Worm (Caenorhabditis elegans) whole organism, mixed stage, embryonic: ENCODE results near the gene pfn-2.
A peak's percentile ranks its signal among the peaks of the same experiment; 100 is the strongest.

Experiments used
- M03D4.4 ChIP-seq: sonication (generic microtip); optimal IDR thresholded peaks from 2 replicates; lab custom pipeline; 2017; ENCODE audit warnings: mild to moderate bottlenecking, missing genetic modification characterization, missing compliant biosample characterization
- bed-3 ChIP-seq: fragments of 200-800 bp; sonication (Bioruptor generic); optimal IDR thresholded peaks from 3 replicates; lab custom pipeline; 2018; ENCODE audit warnings: mild to moderate bottlenecking, missing genetic modification characterization, moderate library complexity, missing compliant biosample characterization
- blmp-1 ChIP-seq: fragments of 150-350 bp; optimal IDR thresholded peaks from 2 replicates; lab custom pipeline; 2014; ENCODE audit warnings: missing biosample characterization, missing genetic modification characterization
- ceh-39 ChIP-seq: fragments of 150-350 bp; optimal IDR thresholded peaks from 2 replicates; lab custom pipeline; 2014; ENCODE audit warnings: missing biosample characterization, missing genetic modification characterization
- ceh-43 ChIP-seq: fragments of 200-800 bp; sonication (Bioruptor generic); optimal IDR thresholded peaks from 2 replicates; lab custom pipeline; 2018; ENCODE audit warnings: mild to moderate bottlenecking, missing genetic modification characterization, moderate library complexity, missing compliant biosample characterization
- ceh-83 ChIP-seq: fragments of 200-800 bp; sonication (Bioruptor generic); optimal IDR thresholded peaks from 2 replicates; lab custom pipeline; 2018; ENCODE audit warnings: mild to moderate bottlenecking, missing genetic modification characterization, missing compliant biosample characterization
- ces-1 ChIP-seq: fragments of 150-350 bp; optimal IDR thresholded peaks from 2 replicates; lab custom pipeline; 2014; ENCODE audit warnings: missing biosample characterization, missing genetic modification reagents, missing genetic modification characterization
- drap-1 ChIP-seq: fragments of 200-800 bp; sonication (Bioruptor generic); optimal IDR thresholded peaks from 3 replicates; lab custom pipeline; 2018; ENCODE audit warnings: mild to moderate bottlenecking, missing genetic modification characterization, missing compliant biosample characterization
- elt-1 ChIP-seq: sonication (generic microtip); optimal IDR thresholded peaks from 2 replicates; lab custom pipeline; 2017; ENCODE audit warnings: missing genetic modification characterization, mild to moderate bottlenecking, missing compliant biosample characterization, antibody characterized with exemption, moderate library complexity, borderline replicate concordance; ENCODE audit not compliant: insufficient read depth
- flh-1 ChIP-seq: fragments of 200-800 bp; sonication (Bioruptor generic); optimal IDR thresholded peaks from 2 replicates; lab custom pipeline; 2018; ENCODE audit warnings: mild to moderate bottlenecking, missing genetic modification characterization, moderate library complexity, missing compliant biosample characterization
- ham-2 ChIP-seq: fragments of 200-800 bp; sonication (Bioruptor generic); optimal IDR thresholded peaks from 2 replicates; lab custom pipeline; 2018; ENCODE audit warnings: mild to moderate bottlenecking, missing genetic modification characterization, missing compliant biosample characterization
- hlh-1 ChIP-seq: fragments of 150-350 bp; optimal IDR thresholded peaks from 2 replicates; lab custom pipeline; 2014; ENCODE audit warnings: missing biosample characterization, missing genetic modification reagents, missing genetic modification characterization
- lin-13 ChIP-seq: fragments of 150-350 bp; optimal IDR thresholded peaks from 2 replicates; lab custom pipeline; 2014; ENCODE audit warnings: missing biosample characterization, missing genetic modification characterization
- lin-32 ChIP-seq: fragments of 200-800 bp; sonication (Bioruptor generic); optimal IDR thresholded peaks from 2 replicates; lab custom pipeline; 2018; ENCODE audit warnings: mild to moderate bottlenecking, missing genetic modification characterization, missing compliant biosample characterization
- lsy-2 ChIP-seq: fragments of 150-350 bp; optimal IDR thresholded peaks from 2 replicates; lab custom pipeline; 2014; ENCODE audit warnings: missing biosample characterization, missing genetic modification characterization
- mab-5 ChIP-seq: fragments of 150-350 bp; optimal IDR thresholded peaks from 2 replicates; lab custom pipeline; 2014; ENCODE audit warnings: missing biosample characterization, missing genetic modification characterization
- mep-1 ChIP-seq: fragments of 150-350 bp; optimal IDR thresholded peaks from 2 replicates; lab custom pipeline; 2017; ENCODE audit warnings: missing biosample characterization, missing genetic modification reagents, missing genetic modification characterization, inconsistent platforms
- mls-2 ChIP-seq: sonication (generic microtip); optimal IDR thresholded peaks from 2 replicates; lab custom pipeline; 2016; ENCODE audit warnings: mild to moderate bottlenecking, missing genetic modification characterization, moderate library complexity, missing compliant biosample characterization
- nhr-12 ChIP-seq: fragments of 150-350 bp; optimal IDR thresholded peaks from 2 replicates; lab custom pipeline; 2014; ENCODE audit warnings: missing biosample characterization, missing genetic modification characterization
- nhr-2 ChIP-seq: fragments of 150-350 bp; optimal IDR thresholded peaks from 2 replicates; lab custom pipeline; 2014; ENCODE audit warnings: missing biosample characterization, missing genetic modification characterization
- nhr-28 ChIP-seq: fragments of 150-350 bp; optimal IDR thresholded peaks from 2 replicates; lab custom pipeline; 2014; ENCODE audit warnings: missing biosample characterization, missing genetic modification characterization
- sem-2 ChIP-seq: fragments of 200-800 bp; sonication (Bioruptor generic); optimal IDR thresholded peaks from 2 replicates; lab custom pipeline; 2018; ENCODE audit warnings: mild to moderate bottlenecking, missing genetic modification characterization, missing compliant biosample characterization
- snpc-4 ChIP-seq: fragments of 150-350 bp; optimal IDR thresholded peaks from 2 replicates; lab custom pipeline; 2014; ENCODE audit warnings: missing biosample characterization, missing genetic modification characterization
- sptf-1 ChIP-seq: sonication (generic microtip); optimal IDR thresholded peaks from 2 replicates; lab custom pipeline; 2017; ENCODE audit warnings: mild to moderate bottlenecking, missing genetic modification characterization, moderate library complexity, missing compliant biosample characterization
- tbx-8 ChIP-seq: fragments of 200-800 bp; sonication (Bioruptor generic); optimal IDR thresholded peaks from 2 replicates; lab custom pipeline; 2018; ENCODE audit warnings: mild to moderate bottlenecking, missing genetic modification characterization, moderate library complexity, missing compliant biosample characterization
- unc-120 ChIP-seq: sonication (generic microtip); optimal IDR thresholded peaks from 2 replicates; lab custom pipeline; 2017; ENCODE audit warnings: missing genetic modification characterization, missing compliant biosample characterization; ENCODE audit not compliant: poor library complexity, severe bottlenecking
- unc-39 ChIP-seq: fragments of 150-350 bp; optimal IDR thresholded peaks from 2 replicates; lab custom pipeline; 2014; ENCODE audit warnings: missing biosample characterization, missing genetic modification characterization
- unc-62 ChIP-seq: fragments of 150-350 bp; optimal IDR thresholded peaks from 2 replicates; lab custom pipeline; 2014; ENCODE audit warnings: missing biosample characterization, missing genetic modification reagents, missing genetic modification characterization
- zip-8 ChIP-seq: fragments of 150-350 bp; optimal IDR thresholded peaks from 2 replicates; lab custom pipeline; 2014; ENCODE audit warnings: missing biosample characterization, missing genetic modification characterization
- ztf-11 ChIP-seq: fragments of 150-350 bp; optimal IDR thresholded peaks from 2 replicates; lab custom pipeline; 2014; ENCODE audit warnings: missing biosample characterization, missing genetic modification characterization

pfn-2 gene

ce11 chrX:5372638-5373037 is 18.8 kb upstream of the pfn-2 start, which contains the start of gene F35C8.8:
F35C8.8 (minus strand) TSS chrX:5372639.
- no peak for TF ChIP-seq sptf-1 (tag; lab: Kevin White, UChicago)
- no peak for TF ChIP-seq lin-32
- TF ChIP-seq zip-8 (tag; lab: Kevin White, UChicago) = no peak
- no peak for TF ChIP-seq sem-2 (GFP tag; lab: Kevin White, UChicago)
- no peak for TF ChIP-seq hlh-1 (tag; lab: Kevin White, UChicago)
- no peak for TF ChIP-seq lsy-2 (tag; lab: Kevin White, UChicago)
- TF ChIP-seq drap-1 (GFP tag; lab: Kevin White, UChicago) = no peak
- no peak for TF ChIP-seq nhr-2
- no peak for TF ChIP-seq blmp-1
- no peak for TF ChIP-seq mep-1 (tag; lab: Kevin White, UChicago)
- no peak for TF ChIP-seq flh-1 (GFP tag; lab: Kevin White, UChicago)
- no peak for TF ChIP-seq unc-62 (GFP tag; lab: Kevin White, UChicago)
- no peak for TF ChIP-seq ceh-39 (tag; lab: Kevin White, UChicago)
- no peak for TF ChIP-seq snpc-4 (tag; lab: Kevin White, UChicago)
- TF ChIP-seq ham-2 (GFP tag; lab: Kevin White, UChicago) = no peak
- TF ChIP-seq nhr-12 (tag; lab: Kevin White, UChicago) = no peak
- no peak for TF ChIP-seq elt-1 (tag; lab: Kevin White, UChicago)
- no peak for TF ChIP-seq nhr-28
- TF ChIP-seq ztf-11 (tag; lab: Kevin White, UChicago) = no peak

- TF ChIP-seq ceh-43 (no peak), snpc-4 (tag; lab: Kevin White, UChicago) (no peak), drap-1 (GFP tag; lab: Kevin White, UChicago) (no peak), nhr-28 (no peak), unc-120 (tag; lab: Kevin White, UChicago) (no peak), ceh-39 (tag; lab: Kevin White, UChicago) (no peak), nhr-2 (no peak), nhr-12 (tag; lab: Kevin White, UChicago) (no peak), M03D4.4 (tag; lab: Kevin White, UChicago) (no peak), hlh-1 (tag; lab: Kevin White, UChicago) (no peak), flh-1 (GFP tag; lab: Kevin White, UChicago) (no peak), tbx-8 (GFP tag; lab: Kevin White, UChicago) (no peak)
Measured at ce11 chrX:5370605-5371004, 16.7 kb upstream of the pfn-2 start.

- TF ChIP-seq ces-1 (GFP tag; lab: Kevin White, UChicago) = peak; percentile 29
- TF ChIP-seq unc-39 = no peak
- peak; percentile 65 for TF ChIP-seq mls-2 (tag; lab: Kevin White, UChicago)
- peak; percentile 36 for TF ChIP-seq sptf-1 (tag; lab: Kevin White, UChicago)
- TF ChIP-seq drap-1 (GFP tag; lab: Kevin White, UChicago) = peak; percentile 33
- TF ChIP-seq ceh-83 (GFP tag; lab: Kevin White, UChicago) = no peak
Measured at ce11 chrX:5368220-5368619, 14.3 kb upstream of the pfn-2 start, which contains the start of gene jkk-1. jkk-1 (plus strand) TSS chrX:5368468.

ce11 chrX:5366613-5367012 is 12.7 kb upstream of the pfn-2 start:
- TF ChIP-seq ceh-83 (GFP tag; lab: Kevin White, UChicago) (no peak), zip-8 (tag; lab: Kevin White, UChicago) (peak; percentile 98)

ce11 chrX:5365437-5365836 is 11.6 kb upstream of the pfn-2 start, which contains the start of gene F35C8.5:
F35C8.5 (plus strand) TSS chrX:5365813.
- TF ChIP-seq sptf-1 (tag; lab: Kevin White, UChicago) = no peak
- no peak for TF ChIP-seq mab-5 (tag; lab: Kevin White, UChicago)
- no peak for TF ChIP-seq ztf-11 (tag; lab: Kevin White, UChicago)
- no peak for TF ChIP-seq blmp-1
- TF ChIP-seq ceh-83 (GFP tag; lab: Kevin White, UChicago) = no peak
- no peak for TF ChIP-seq flh-1 (GFP tag; lab: Kevin White, UChicago)
- no peak for TF ChIP-seq drap-1 (GFP tag; lab: Kevin White, UChicago)
- no peak for TF ChIP-seq lsy-2 (tag; lab: Kevin White, UChicago)
- no peak for TF ChIP-seq bed-3 (GFP tag; lab: Kevin White, UChicago)
- TF ChIP-seq lin-32 = no peak
- TF ChIP-seq sem-2 (GFP tag; lab: Kevin White, UChicago) = no peak
- no peak for TF ChIP-seq tbx-8 (GFP tag; lab: Kevin White, UChicago)
- TF ChIP-seq ces-1 (GFP tag; lab: Kevin White, UChicago) = no peak
- no peak for TF ChIP-seq nhr-12 (tag; lab: Kevin White, UChicago)
- no peak for TF ChIP-seq mls-2 (tag; lab: Kevin White, UChicago)
- no peak for TF ChIP-seq ceh-43
- no peak for TF ChIP-seq M03D4.4 (tag; lab: Kevin White, UChicago)
- TF ChIP-seq lin-13 = no peak
- no peak for TF ChIP-seq elt-1 (tag; lab: Kevin White, UChicago)
